Fruit fly (Drosophila melanogaster): ENCODE measurements around the gene tgo.
A peak's percentile ranks its signal among the peaks of the same experiment; 100 is the strongest.

The tgo gene

dm6 chr3R:9033619-9034401 lies 14.0 kb upstream of the tgo start (continued):
- TF ChIP-seq mam (GFP tag; optimal IDR thresholded peaks at IDR 0.05) (peak; percentile 8), gcm2 (GFP tag; optimal IDR thresholded peaks at IDR 0.05) (peak; percentile 16), sima (GFP tag; optimal IDR thresholded peaks at IDR 0.05) (no peak), p53 (GFP tag; optimal IDR thresholded peaks at IDR 0.05) (no peak), Vsx1 (GFP tag; optimal IDR thresholded peaks at IDR 0.05) (peak; percentile 74), HLH54F (GFP tag; optimal IDR thresholded peaks at IDR 0.05) (peak; percentile 51), gfzf (GFP tag; optimal IDR thresholded peaks at IDR 0.05) (no peak), CG11247 (GFP tag; IDR thresholded peaks at IDR 0.05) (no peak; the same call in 1 of the 2 replicates), gt (GFP tag; IDR thresholded peaks at IDR 0.05) (no peak), CG10565 (GFP tag; optimal IDR thresholded peaks at IDR 0.05) (no peak), CG16815 (GFP tag; optimal IDR thresholded peaks at IDR 0.05) (peak; percentile 41), CG1024 (GFP tag; IDR thresholded peaks at IDR 0.05) (no peak), CG10147 (GFP tag; optimal IDR thresholded peaks at IDR 0.05) (peak; percentile 92), CG12744 (GFP tag; optimal IDR thresholded peaks at IDR 0.05) (peak; percentile 7), seq (GFP tag; IDR thresholded peaks at IDR 0.05) (peak; percentile 63), CG1647 (GFP tag; optimal IDR thresholded peaks at IDR 0.05) (no peak), Hsf (GFP tag; optimal IDR thresholded peaks at IDR 0.05) (peak; percentile 64), odd (GFP tag; optimal IDR thresholded peaks at IDR 0.05) (peak; percentile 89), zfh2 (GFP tag; optimal IDR thresholded peaks at IDR 0.05) (peak; percentile 36), CG8281 (tag; optimal IDR thresholded peaks at IDR 0.05) (peak; percentile 62), CG15514 (GFP tag; optimal IDR thresholded peaks at IDR 0.05) (peak; percentile 67), pb (GFP tag; optimal IDR thresholded peaks at IDR 0.05) (no peak), CG9727 (GFP tag; optimal IDR thresholded peaks at IDR 0.05) (peak; percentile 84), CG11456 (GFP tag; IDR thresholded peaks at IDR 0.05) (no peak), CG10979 (tag; optimal IDR thresholded peaks at IDR 0.05) (peak; percentile 85), H2.0 (GFP tag; IDR thresholded peaks at IDR 0.05) (no peak; the same call in 1 of the 2 replicates), ro (GFP tag; IDR thresholded peaks at IDR 0.05) (no peak), Chrac-16 (GFP tag; optimal IDR thresholded peaks at IDR 0.05) (peak; percentile 67), CG33557 (GFP tag; optimal IDR thresholded peaks at IDR 0.05) (peak; percentile 88), gsb (GFP tag; IDR thresholded peaks at IDR 0.05) (no peak), yki (optimal IDR thresholded peaks at IDR 0.05) (peak; percentile 95), Stat92E (GFP tag; optimal IDR thresholded peaks at IDR 0.05) (peak in 1 of 3 experiments; percentile 83), CG6654 (GFP tag; optimal IDR thresholded peaks at IDR 0.05) (peak; percentile 44), tna (GFP tag; IDR thresholded peaks at IDR 0.05; ENCODE audit: partially characterized antibody) (no peak), CG13424 (tag; optimal IDR thresholded peaks at IDR 0.05) (peak; percentile 93), CG9437 (GFP tag; optimal IDR thresholded peaks at IDR 0.05) (peak; percentile 82), Hmx (GFP tag; optimal IDR thresholded peaks at IDR 0.05) (peak; percentile 32), onecut (GFP tag; IDR thresholded peaks at IDR 0.05) (peak; percentile 60), CG17359 (tag; optimal IDR thresholded peaks at IDR 0.05) (peak; percentile 74), YL-1 (GFP tag; optimal IDR thresholded peaks at IDR 0.05) (peak; percentile 81), Hand (GFP tag; optimal IDR thresholded peaks at IDR 0.05) (peak; percentile 83), emc (GFP tag; optimal IDR thresholded peaks at IDR 0.05) (no peak), Hmr (GFP tag; optimal IDR thresholded peaks at IDR 0.05) (peak; percentile 91), CG5953 (GFP tag; IDR thresholded peaks at IDR 0.05) (no peak), pan (optimal IDR thresholded peaks at IDR 0.05) (no peak), pan (GFP tag; optimal IDR thresholded peaks at IDR 0.05 in 1 of 2, IDR thresholded peaks at IDR 0.05 in 1 of 2) (peak in 1 of 2 experiments; percentile 56), CG10267 (tag; optimal IDR thresholded peaks at IDR 0.05) (peak; percentile 86), Med (GFP tag) (peak; percentile 87), sens-2 (GFP tag; IDR thresholded peaks at IDR 0.05) (no peak), cwo (GFP tag; optimal IDR thresholded peaks at IDR 0.05) (peak; percentile 81)

All from whole organism, embryonic.